Comparison of ENCODE assay signal across 1 worm cellular context in the genomic region with DNA sequence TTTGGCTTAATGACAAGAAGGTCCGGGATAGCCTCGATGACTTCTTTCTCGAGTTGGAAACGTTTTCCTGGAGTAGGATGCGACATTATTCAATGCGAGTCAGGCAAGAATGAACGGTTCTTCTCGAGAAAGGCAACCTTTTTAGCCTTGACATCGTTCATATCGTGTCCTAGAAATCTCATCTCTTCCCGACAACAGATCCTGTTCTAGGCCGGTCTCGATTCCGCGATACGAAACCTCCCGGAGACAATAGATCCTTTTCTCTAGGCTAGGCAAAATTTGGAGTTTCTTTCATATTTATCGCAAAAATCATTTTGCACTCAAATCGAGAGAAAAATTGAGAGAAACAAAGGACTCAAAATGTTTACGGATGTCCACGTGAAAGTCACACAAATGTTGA.
TF ChIP-seq lines count a peak whose summit lies in the region.

A gene (minus strand): TSS at position 93 of the 400 bp plus-strand sequence.

TF ChIP-seq in whole organism, L1 larva, 84 proteins besides CTCF, POLR2A, EP300 and RAD21 (continued from another document):
- TF ChIP-seq dsc-1 (tag; optimal IDR thresholded peaks at IDR 0.05; lab: Kevin White, UChicago) (no peak), efl-3 (GFP tag; optimal IDR thresholded peaks at IDR 0.05; lab: Kevin White, UChicago) (no peak), fkh-8 (tag; optimal IDR thresholded peaks at IDR 0.05; lab: Kevin White, UChicago) (no peak), irx-1 (tag; optimal IDR thresholded peaks at IDR 0.05; lab: Kevin White, UChicago) (no peak), C04F5.9 (tag; optimal IDR thresholded peaks at IDR 0.05; lab: Kevin White, UChicago) (no peak), efl-1 (optimal IDR thresholded peaks at IDR 0.05; lab: Kevin White, UChicago) (no peak), efl-1 (GFP tag; optimal IDR thresholded peaks at IDR 0.05 in 1 of 2; lab: Kevin White, UChicago) (no peak), skn-1 (tag; optimal IDR thresholded peaks at IDR 0.05; lab: Kevin White, UChicago) (no peak)
